Worm (Caenorhabditis elegans): Measurements from ENCODE around the gene K07F5.12.

The K07F5.12 gene

ce11 chrIV:9857952-9858488, 2.2 kb downstream of the K07F5.12 start, which contains the start of gene npp-1 (continued):
- peak; percentile 7 for TF ChIP-seq T20F7.1 (GFP tag; optimal IDR thresholded peaks at IDR 0.05)
- TF ChIP-seq ceh-44 (GFP tag; IDR thresholded peaks at IDR 0.05), result no peak
- TF ChIP-seq vab-7 (GFP tag; IDR thresholded peaks at IDR 0.05), result 0 out of 2 replicates have a peak, but pooled peaks have one; percentile 5
- TF ChIP-seq nhr-237 (tag; optimal IDR thresholded peaks at IDR 0.05), result no peak
- no peak for TF ChIP-seq tra-1 (GFP tag; IDR thresholded peaks at IDR 0.05)
- TF ChIP-seq Y105C5A.15 (GFP tag; IDR thresholded peaks at IDR 0.05), result no peak
- no peak for TF ChIP-seq lir-3 (tag; optimal IDR thresholded peaks at IDR 0.05)
- TF ChIP-seq unc-39 (tag; optimal IDR thresholded peaks at IDR 0.05), result no peak
- TF ChIP-seq dpl-1 (GFP tag; optimal IDR thresholded peaks at IDR 0.05), result peak; percentile 55
- TF ChIP-seq mdt-29 (GFP tag; IDR thresholded peaks at IDR 0.05), result no peak
- no peak for TF ChIP-seq attf-4 (tag; optimal IDR thresholded peaks at IDR 0.05)
- peak; percentile 30 for TF ChIP-seq lin-13 (GFP tag; optimal IDR thresholded peaks at IDR 0.05)
- TF ChIP-seq aha-1 (tag), result peak; percentile 57
- no peak for TF ChIP-seq nhr-76 (tag; optimal IDR thresholded peaks at IDR 0.05)
- TF ChIP-seq unc-130 (GFP tag; optimal IDR thresholded peaks at IDR 0.05), result peak; percentile 10
- TF ChIP-seq mes-2 (tag; optimal IDR thresholded peaks at IDR 0.05; ENCODE audit: poor library complexity, severe bottlenecking), result peak; percentile 88
- peak; percentile 17 for TF ChIP-seq nhr-28 (tag; optimal IDR thresholded peaks at IDR 0.05)
- no peak for TF ChIP-seq egl-27 (tag; optimal IDR thresholded peaks at IDR 0.05)
- TF ChIP-seq Y5F2A.4 (GFP tag; optimal IDR thresholded peaks at IDR 0.05), result no peak
- TF ChIP-seq cey-2 (tag; optimal IDR thresholded peaks at IDR 0.05; ENCODE audit: borderline replicate concordance, insufficient read depth), result no peak
- no peak for TF ChIP-seq rbr-2 (tag; optimal IDR thresholded peaks at IDR 0.05)
- TF ChIP-seq daf-16 (GFP tag; optimal IDR thresholded peaks at IDR 0.05), result no peak
- TF ChIP-seq daf-16 (tag; optimal IDR thresholded peaks at IDR 0.05), result peak; percentile 12
- peak in 1 of 2 experiments; percentile 92 for TF ChIP-seq unc-62 (GFP tag; optimal IDR thresholded peaks at IDR 0.05 in 1 of 2)
- TF ChIP-seq unc-62 (tag; optimal IDR thresholded peaks at IDR 0.05), result no peak
- no peak for TF ChIP-seq ces-1 (GFP tag; optimal IDR thresholded peaks at IDR 0.05)
- no peak for TF ChIP-seq daf-19 (GFP tag; conservative IDR thresholded peaks at IDR 0.05)
- no peak for TF ChIP-seq F10B5.3 (tag; optimal IDR thresholded peaks at IDR 0.05)
- no peak for TF ChIP-seq lsy-2 (tag; optimal IDR thresholded peaks at IDR 0.05)

- no peak for TF ChIP-seq tra-1 (GFP tag; IDR thresholded peaks at IDR 0.05)
- TF ChIP-seq nhr-77 (tag; optimal IDR thresholded peaks at IDR 0.05), result no peak
- TF ChIP-seq mes-2 (tag; optimal IDR thresholded peaks at IDR 0.05; ENCODE audit: poor library complexity, severe bottlenecking), result no peak
- no peak for TF ChIP-seq spr-1 (tag; optimal IDR thresholded peaks at IDR 0.05)
- TF ChIP-seq dve-1 (tag; optimal IDR thresholded peaks at IDR 0.05; ENCODE audit: insufficient read depth), result no peak
- TF ChIP-seq T20F7.1 (GFP tag; optimal IDR thresholded peaks at IDR 0.05), result no peak
- TF ChIP-seq nhr-41 (GFP tag; IDR thresholded peaks at IDR 0.05), result no peak
- no peak for TF ChIP-seq hif-1 (tag; optimal IDR thresholded peaks at IDR 0.05)
- no peak for TF ChIP-seq daf-12 (tag; optimal IDR thresholded peaks at IDR 0.05)
- no peak for TF ChIP-seq Y105C5A.15 (GFP tag; IDR thresholded peaks at IDR 0.05)
- no peak for TF ChIP-seq php-3 (GFP tag; IDR thresholded peaks at IDR 0.05)
- TF ChIP-seq ces-1 (GFP tag; optimal IDR thresholded peaks at IDR 0.05), result no peak
- no peak for TF ChIP-seq hlh-11 (tag; optimal IDR thresholded peaks at IDR 0.05)
- no peak for TF ChIP-seq jun-1 (tag; optimal IDR thresholded peaks at IDR 0.05)
- no peak for TF ChIP-seq lin-39 (tag; optimal IDR thresholded peaks at IDR 0.05)
These were observed 3.2 kb downstream of the K07F5.12 start for ce11 chrIV:9858970-9859369.

- TF ChIP-seq nhr-11 (tag; optimal IDR thresholded peaks at IDR 0.05) (no peak), lin-38 (GFP tag; IDR thresholded peaks at IDR 0.05) (no peak), set-16 (GFP tag; IDR thresholded peaks at IDR 0.05) (no peak), mdt-29 (GFP tag; IDR thresholded peaks at IDR 0.05) (no peak), dpl-1 (GFP tag; optimal IDR thresholded peaks at IDR 0.05) (no peak), lin-39 (tag; optimal IDR thresholded peaks at IDR 0.05) (no peak), mxl-3 (GFP tag; optimal IDR thresholded peaks at IDR 0.05) (no peak), unc-39 (tag; optimal IDR thresholded peaks at IDR 0.05) (no peak), ces-1 (GFP tag; optimal IDR thresholded peaks at IDR 0.05) (no peak), tag-97 (GFP tag; IDR thresholded peaks at IDR 0.05) (no peak), hlh-30 (tag; optimal IDR thresholded peaks at IDR 0.05; ENCODE audit: insufficient read depth) (no peak), F44E2.7 (GFP tag; IDR thresholded peaks at IDR 0.05) (no peak), arid-1 (GFP tag; conservative IDR thresholded peaks at IDR 0.05) (no peak), ceh-28 (tag; optimal IDR thresholded peaks at IDR 0.05) (no peak), daf-12 (tag; optimal IDR thresholded peaks at IDR 0.05) (no peak), F37D6.2 (tag; optimal IDR thresholded peaks at IDR 0.05) (no peak), nhr-76 (tag; optimal IDR thresholded peaks at IDR 0.05) (no peak)
These were observed 6.1 kb downstream of the K07F5.12 start, which contains the start of gene K07F5.14 for ce11 chrIV:9861921-9862320. K07F5.14 (plus strand) TSS chrIV:9862221.
